Fruit fly (Drosophila melanogaster): ENCODE measurements around the gene CG32071.

The CG32071 gene

DNA sequence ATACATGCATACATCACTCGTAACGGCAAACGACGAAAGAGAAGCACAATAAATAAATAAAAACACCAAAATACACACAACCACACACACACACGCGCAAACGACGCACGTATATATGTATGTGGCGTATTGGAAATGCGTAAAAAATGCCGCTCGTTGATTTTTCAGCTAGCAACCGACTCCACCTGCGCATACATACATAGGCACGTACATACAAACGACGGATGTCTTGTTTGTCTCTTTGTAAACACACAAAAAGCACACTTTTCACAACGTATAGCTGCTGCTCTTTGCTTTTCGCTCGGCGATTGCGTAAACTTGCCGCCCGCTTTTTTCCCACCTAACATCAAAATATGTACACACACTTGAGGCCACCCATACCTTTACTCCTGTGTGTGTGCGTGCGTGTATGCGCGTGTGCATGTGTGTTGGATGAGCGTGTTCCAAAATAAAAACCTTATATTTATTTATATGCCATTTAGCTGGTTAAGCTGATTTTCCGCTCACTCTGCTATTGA, 16.3 kb upstream of the CG32071 start (continued):
- TF ChIP-seq klu (GFP tag; IDR thresholded peaks at IDR 0.05) (no peak), CG9817 (tag; optimal IDR thresholded peaks at IDR 0.05) (no peak), pfk (GFP tag; optimal IDR thresholded peaks at IDR 0.05) (peak; percentile 55), lbe (GFP tag; optimal IDR thresholded peaks at IDR 0.05) (no peak), tio (GFP tag; optimal IDR thresholded peaks at IDR 0.05) (no peak), Six4 (GFP tag; optimal IDR thresholded peaks at IDR 0.05) (no peak), CG8089 (GFP tag; optimal IDR thresholded peaks at IDR 0.05) (no peak), sens (GFP tag) (no peak), stc (GFP tag; IDR thresholded peaks at IDR 0.05) (no peak), cad (GFP tag; optimal IDR thresholded peaks at IDR 0.05) (no peak), CG12104 (GFP tag; optimal IDR thresholded peaks at IDR 0.05) (no peak), CG3281 (GFP tag; optimal IDR thresholded peaks at IDR 0.05) (peak; percentile 20), ind (GFP tag; optimal IDR thresholded peaks at IDR 0.05) (no peak), fd64A (GFP tag; optimal IDR thresholded peaks at IDR 0.05) (peak; percentile 81), CG17359 (tag; optimal IDR thresholded peaks at IDR 0.05) (peak; percentile 40), Sry-δ (GFP tag; optimal IDR thresholded peaks at IDR 0.05) (no peak), CG18599 (GFP tag; optimal IDR thresholded peaks at IDR 0.05) (peak; percentile 67), pzg (GFP tag; optimal IDR thresholded peaks at IDR 0.05) (peak; percentile 8), Hsf (GFP tag; optimal IDR thresholded peaks at IDR 0.05) (no peak), chm (GFP tag; IDR thresholded peaks at IDR 0.05) (0 out of 2 replicates have a peak, but pooled peaks have one; percentile 11), CG10979 (tag; optimal IDR thresholded peaks at IDR 0.05) (no peak), CG8281 (tag; optimal IDR thresholded peaks at IDR 0.05) (peak; percentile 1), esg (GFP tag; conservative IDR thresholded peaks at IDR 0.05) (no peak), B-H2 (GFP tag; optimal IDR thresholded peaks at IDR 0.05) (peak; percentile 54), Kr (GFP tag; optimal IDR thresholded peaks at IDR 0.05) (no peak), Elba2 (GFP tag; optimal IDR thresholded peaks at IDR 0.05) (peak; percentile 51), Poxn (GFP tag; IDR thresholded peaks at IDR 0.05) (no peak), CG1603 (tag; optimal IDR thresholded peaks at IDR 0.05) (peak; percentile 41), slp2 (GFP tag; optimal IDR thresholded peaks at IDR 0.05) (no peak), CG15514 (GFP tag; optimal IDR thresholded peaks at IDR 0.05) (peak; percentile 20), gsb-n (tag; optimal IDR thresholded peaks at IDR 0.05) (no peak), crc (GFP tag; optimal IDR thresholded peaks at IDR 0.05) (no peak), E2f1 (GFP tag; IDR thresholded peaks at IDR 0.05) (no peak), CG30020 (tag; optimal IDR thresholded peaks at IDR 0.05) (no peak), aop (GFP tag; IDR thresholded peaks at IDR 0.05) (no peak), CG1602 (GFP tag; optimal IDR thresholded peaks at IDR 0.05) (no peak), MBD-R2 (GFP tag; IDR thresholded peaks at IDR 0.05) (no peak), Usf (GFP tag; optimal IDR thresholded peaks at IDR 0.05) (no peak), NC2β (GFP tag; optimal IDR thresholded peaks at IDR 0.05) (no peak), CG4707 (GFP tag; optimal IDR thresholded peaks at IDR 0.05) (peak; percentile 3), tup (GFP tag; optimal IDR thresholded peaks at IDR 0.05) (no peak), CG16813 (GFP tag; IDR thresholded peaks at IDR 0.05; ENCODE audit: partially characterized antibody) (no peak), CG4730 (GFP tag; IDR thresholded peaks at IDR 0.05) (no peak), CG9876 (GFP tag; optimal IDR thresholded peaks at IDR 0.05) (no peak), CG7745 (tag; optimal IDR thresholded peaks at IDR 0.05) (no peak), lab (GFP tag; optimal IDR thresholded peaks at IDR 0.05) (peak; percentile 83), CG8290 (GFP tag; optimal IDR thresholded peaks at IDR 0.05) (no peak), CG8290 (tag; optimal IDR thresholded peaks at IDR 0.05) (peak in 1 of 2 experiments; percentile 78), CG17186 (GFP tag; optimal IDR thresholded peaks at IDR 0.05) (no peak), CG11093 (GFP tag; IDR thresholded peaks at IDR 0.05) (no peak), CG17361 (GFP tag; IDR thresholded peaks at IDR 0.05) (no peak; the same call in 2 of the 3 replicates), E2f2 (GFP tag; IDR thresholded peaks at IDR 0.05) (peak; percentile 17; the same call in 1 of the 2 replicates)

Data from whole organism, embryonic.